Worm (Caenorhabditis elegans): ENCODE measurements around the gene F43D2.6.

DNA sequence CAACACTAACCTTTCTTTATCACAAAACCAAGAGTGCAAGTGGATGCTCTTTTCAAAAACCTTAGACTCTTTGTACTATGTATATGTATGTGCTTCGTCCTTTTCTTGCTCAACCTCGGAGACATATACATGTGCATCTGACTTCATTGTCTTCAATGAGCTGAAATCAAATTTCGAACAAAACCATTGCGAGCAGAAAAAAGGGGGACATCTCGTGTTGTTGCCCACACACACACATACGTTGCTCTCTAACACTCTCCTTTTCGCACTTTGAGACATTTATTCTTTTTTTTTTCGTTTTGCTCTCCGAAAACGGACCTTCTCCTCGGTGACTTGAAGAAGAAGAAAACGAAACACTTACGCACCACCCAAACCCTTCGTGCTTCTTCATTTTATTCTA is 14.7 kb downstream of the F43D2.6 start:
- no peak for TF ChIP-seq unc-62 (GFP tag; optimal IDR thresholded peaks at IDR 0.05)
- TF ChIP-seq egl-27 (tag; optimal IDR thresholded peaks at IDR 0.05), result no peak
